Worm (Caenorhabditis elegans): Measurements from ENCODE around the gene egl-20.

egl-20 gene

ce11 chrIV:9836317-9836716 lies 21.0 kb upstream of the egl-20 start, which contains the start of gene msp-81:
msp-81 (minus strand) TSS chrIV:9836417.
- no peak for TF ChIP-seq pros-1 (tag; optimal IDR thresholded peaks at IDR 0.05)
- no peak for TF ChIP-seq ets-4 (tag; optimal IDR thresholded peaks at IDR 0.05)

ce11 chrIV:9833337-9833736 lies 18.0 kb upstream of the egl-20 start:
- TF ChIP-seq npax-4 (tag; optimal IDR thresholded peaks at IDR 0.05) (no peak), madf-2 (tag; optimal IDR thresholded peaks at IDR 0.05) (no peak), rnt-1 (tag; optimal IDR thresholded peaks at IDR 0.05) (no peak)

DNA sequence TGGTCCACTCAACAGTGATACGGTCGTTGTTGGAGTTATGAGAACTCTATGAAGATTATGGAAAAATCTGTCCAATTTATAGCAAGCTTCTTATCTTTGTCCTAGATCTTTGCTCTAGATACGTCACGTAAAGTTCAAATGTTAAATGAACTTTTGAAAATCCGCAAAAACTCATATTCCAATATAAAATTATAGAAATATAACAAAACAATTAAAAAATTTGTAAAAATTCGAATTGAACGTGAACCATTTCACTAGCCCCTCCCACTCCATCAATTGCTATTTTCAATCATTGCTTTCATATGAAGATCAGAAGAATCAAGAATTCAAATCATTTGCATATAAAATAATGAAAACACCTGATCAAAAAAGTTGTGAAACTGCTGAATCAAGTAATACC lies 17.3 kb upstream of the egl-20 start, which contains the start of gene kin-21:
Gene kin-21, plus strand, starts transcription at position 301 of the 400 bp plus-strand sequence.
- TF ChIP-seq madf-2 (tag; optimal IDR thresholded peaks at IDR 0.05), result no peak
- no peak for TF ChIP-seq hlh-13 (GFP tag; optimal IDR thresholded peaks at IDR 0.05)
- no peak for TF ChIP-seq unc-3 (GFP tag; conservative IDR thresholded peaks at IDR 0.05)
- no peak for TF ChIP-seq unc-3 (tag; optimal IDR thresholded peaks at IDR 0.05)
- no peak for TF ChIP-seq F13H6.1 (tag; optimal IDR thresholded peaks at IDR 0.05)
- no peak for TF ChIP-seq tbx-2 (tag; optimal IDR thresholded peaks at IDR 0.05)

DNA sequence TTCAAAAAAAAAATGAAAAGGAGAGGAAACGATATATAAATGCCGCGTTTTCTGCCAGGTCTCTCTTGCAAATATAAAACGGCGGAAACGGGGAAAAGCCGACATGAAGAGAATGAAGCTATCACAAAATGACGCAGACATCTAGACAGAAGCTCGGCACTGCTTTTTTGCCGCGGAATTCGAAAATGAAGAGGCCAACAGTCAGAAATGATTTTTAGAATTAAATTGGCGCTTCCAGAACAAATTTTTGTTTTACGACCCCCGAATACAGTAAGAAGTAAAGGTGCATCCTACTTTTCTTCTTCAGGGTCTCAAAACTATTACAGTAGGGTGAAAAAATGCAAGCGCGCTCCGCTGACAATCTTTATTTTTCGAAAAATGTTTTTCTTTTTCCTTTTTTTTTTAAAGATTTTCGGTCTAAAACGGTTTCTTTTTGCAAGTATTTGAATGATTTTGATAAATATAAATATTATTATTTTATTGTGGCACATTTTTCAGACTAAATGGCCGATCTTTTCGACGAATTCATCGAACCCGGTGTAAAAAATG lies 9.9 kb upstream of the egl-20 start, which contains the start of gene mtr-4:
Gene mtr-4, plus strand, starts transcription at position 499 of the 549 bp plus-strand sequence.
- TF ChIP-seq nfya-1 (tag; optimal IDR thresholded peaks at IDR 0.05), result no peak
- TF ChIP-seq ceh-14 (tag; optimal IDR thresholded peaks at IDR 0.05), result no peak
- no peak for TF ChIP-seq rnt-1 (tag; optimal IDR thresholded peaks at IDR 0.05)
- TF ChIP-seq pat-9 (tag; optimal IDR thresholded peaks at IDR 0.05), result no peak

DNA sequence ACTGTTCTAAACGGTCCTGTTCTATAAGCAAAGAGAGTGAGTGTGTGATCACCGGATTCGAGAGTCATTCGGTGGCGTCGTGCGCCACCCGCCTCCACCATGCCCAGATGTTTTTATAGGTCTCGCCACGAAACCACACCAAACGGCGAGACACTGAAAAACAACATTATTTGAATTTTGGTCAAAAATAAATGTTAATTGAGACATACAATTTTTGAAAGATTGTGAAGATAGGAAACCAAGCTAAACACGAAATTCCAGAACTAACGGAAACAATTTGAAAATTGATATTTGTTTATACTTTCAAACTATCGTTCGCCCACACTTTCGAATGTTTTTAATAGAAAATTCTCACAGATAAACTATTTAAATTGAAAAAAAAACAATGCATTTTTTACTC lies 9.1 kb upstream of the egl-20 start, which contains the start of gene catp-6:
Gene catp-6, minus strand, starts transcription at position 101 of the 400 bp plus-strand sequence.
- TF ChIP-seq pha-4 (tag; optimal IDR thresholded peaks at IDR 0.05), result no peak
- no peak for TF ChIP-seq syd-9 (tag; optimal IDR thresholded peaks at IDR 0.05)
- TF ChIP-seq ceh-30 (tag; optimal IDR thresholded peaks at IDR 0.05), result no peak
- no peak for TF ChIP-seq unc-42 (tag; optimal IDR thresholded peaks at IDR 0.05)
- no peak for TF ChIP-seq tbx-7 (tag; optimal IDR thresholded peaks at IDR 0.05)
- TF ChIP-seq hlh-15 (tag; optimal IDR thresholded peaks at IDR 0.05), result no peak
- TF ChIP-seq C38D4.7 (GFP tag; optimal IDR thresholded peaks at IDR 0.05), result no peak
- TF ChIP-seq pqm-1 (tag; optimal IDR thresholded peaks at IDR 0.05), result no peak
- no peak for TF ChIP-seq fkh-6 (tag; optimal IDR thresholded peaks at IDR 0.05)
- no peak for TF ChIP-seq ceh-14 (tag; optimal IDR thresholded peaks at IDR 0.05)

DNA sequence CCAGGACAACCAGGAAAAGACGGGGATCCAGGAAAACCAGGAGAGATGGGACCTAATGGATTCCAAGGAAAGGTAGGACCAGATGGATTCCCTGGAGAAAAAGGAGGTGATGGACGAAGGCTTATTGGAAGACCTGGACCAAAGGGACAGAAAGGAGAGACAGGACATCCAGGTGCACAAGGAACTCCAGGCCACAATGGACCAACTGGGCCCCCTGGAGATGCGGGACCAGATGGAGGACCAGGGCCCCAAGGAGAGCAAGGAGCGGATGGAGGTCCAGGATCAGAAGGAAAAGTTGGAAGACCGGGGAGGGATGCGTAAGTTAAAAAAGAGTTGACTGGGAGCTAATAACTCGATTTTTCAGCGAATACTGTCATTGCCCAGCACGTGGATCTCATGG lies 7.3 kb upstream of the egl-20 start:
- TF ChIP-seq fkh-10 (GFP tag; optimal IDR thresholded peaks at IDR 0.05) (no peak), ceh-31 (tag; optimal IDR thresholded peaks at IDR 0.05) (no peak), rnt-1 (tag; optimal IDR thresholded peaks at IDR 0.05) (no peak), ref-2 (tag; optimal IDR thresholded peaks at IDR 0.05) (no peak), ets-4 (tag; optimal IDR thresholded peaks at IDR 0.05) (no peak), C08G9.2 (tag; optimal IDR thresholded peaks at IDR 0.05) (peak; percentile 9), eyg-1 (tag; optimal IDR thresholded peaks at IDR 0.05) (no peak), ceh-6 (GFP tag; optimal IDR thresholded peaks at IDR 0.05) (no peak)

ce11 chrIV:9821621-9822020 lies 6.3 kb upstream of the egl-20 start, which contains the start of gene col-123:
col-123 (plus strand) TSS chrIV:9821921.
- no peak for TF ChIP-seq ztf-16 (tag; optimal IDR thresholded peaks at IDR 0.05)
- TF ChIP-seq F13H6.1 (tag; optimal IDR thresholded peaks at IDR 0.05), result no peak
- TF ChIP-seq fax-1 (tag; optimal IDR thresholded peaks at IDR 0.05), result no peak
- no peak for TF ChIP-seq ceh-34 (tag; optimal IDR thresholded peaks at IDR 0.05)
- TF ChIP-seq ceh-9 (tag; optimal IDR thresholded peaks at IDR 0.05), result no peak
- no peak for TF ChIP-seq pha-2 (tag; optimal IDR thresholded peaks at IDR 0.05)
- TF ChIP-seq ceh-22 (tag; optimal IDR thresholded peaks at IDR 0.05), result no peak
- no peak for TF ChIP-seq fkh-10 (GFP tag; optimal IDR thresholded peaks at IDR 0.05)
- no peak for TF ChIP-seq ceh-30 (tag; optimal IDR thresholded peaks at IDR 0.05)
- no peak for TF ChIP-seq ceh-2 (tag; optimal IDR thresholded peaks at IDR 0.05)
- TF ChIP-seq pha-4 (tag; optimal IDR thresholded peaks at IDR 0.05), result no peak
- no peak for TF ChIP-seq gmeb-2 (tag; optimal IDR thresholded peaks at IDR 0.05)
- no peak for TF ChIP-seq mec-3 (tag; optimal IDR thresholded peaks at IDR 0.05; ENCODE audit: borderline replicate concordance)
- TF ChIP-seq ceh-45 (GFP tag; IDR thresholded peaks at IDR 0.05), result no peak
- TF ChIP-seq ama-1 (optimal IDR thresholded peaks at IDR 0.05), result no peak
- no peak for TF ChIP-seq nhr-11 (tag; optimal IDR thresholded peaks at IDR 0.05)
- no peak for TF ChIP-seq ceh-24 (tag; optimal IDR thresholded peaks at IDR 0.05)
- no peak for TF ChIP-seq sox-4 (tag; optimal IDR thresholded peaks at IDR 0.05)
- TF ChIP-seq hlh-6 (tag; optimal IDR thresholded peaks at IDR 0.05), result no peak

All from whole organism, late embryonic.